Comparison of ENCODE assay signal across 3 fruit fly cellular contexts in genomic region chr3R:16655000-16655493, dm6.
TF ChIP-seq lines count a peak whose summit lies in the region.

No protein-coding gene starts in this region.

- no peak for TF ChIP-seq CTCF in whole organism, embryonic (GFP tag; optimal IDR thresholded peaks at IDR 0.05; lab: Kevin White, UChicago)

TF ChIP-seq in whole organism, adult, 20 proteins besides CTCF, POLR2A, EP300 and RAD21:
- no peak for TF ChIP-seq CG7101 (tag; optimal IDR thresholded peaks at IDR 0.05; lab: Kevin White, UChicago)
- TF ChIP-seq kay (GFP tag; lab: Kevin White, UChicago; ENCODE audit: borderline replicate concordance) = peak; percentile 92
- peak; percentile 4 for TF ChIP-seq cic (GFP tag; optimal IDR thresholded peaks at IDR 0.05; lab: Kevin White, UChicago)
- TF ChIP-seq Hr96 (GFP tag; optimal IDR thresholded peaks at IDR 0.05; lab: Kevin White, UChicago) = peak; percentile 5
- peak; percentile 13 for TF ChIP-seq CG12768 (GFP tag; optimal IDR thresholded peaks at IDR 0.05; lab: Kevin White, UChicago)
- peak; percentile 7 for TF ChIP-seq tj (GFP tag; optimal IDR thresholded peaks at IDR 0.05; lab: Kevin White, UChicago)
TF ChIP-seq in whole organism, adult: peak in this region for 5.

TF ChIP-seq in whole organism, embryonic, 481 proteins besides CTCF, POLR2A, EP300 and RAD21 (continues in another document):
- TF ChIP-seq Stat92E (GFP tag; optimal IDR thresholded peaks at IDR 0.05; lab: Kevin White, UChicago) (peak in 1 of 3 experiments; percentile 66), CG13296 (GFP tag; optimal IDR thresholded peaks at IDR 0.05; lab: Kevin White, UChicago) (no peak), D (optimal IDR thresholded peaks at IDR 0.05; lab: Kevin White, UChicago) (no peak), D (GFP tag; optimal IDR thresholded peaks at IDR 0.05; lab: Kevin White, UChicago) (no peak), ara (GFP tag; IDR thresholded peaks at IDR 0.05; lab: Robert Waterston, UW) (peak; percentile 42; the same call in 1 of the 2 replicates), CG33557 (GFP tag; optimal IDR thresholded peaks at IDR 0.05; lab: Kevin White, UChicago) (peak; percentile 49), ato (GFP tag; IDR thresholded peaks at IDR 0.05; lab: Robert Waterston, UW; ENCODE audit: partially characterized antibody) (no peak), CG11504 (tag; optimal IDR thresholded peaks at IDR 0.05; lab: Kevin White, UChicago) (no peak), lola (GFP tag; optimal IDR thresholded peaks at IDR 0.05; lab: Kevin White, UChicago) (no peak), kni (GFP tag; optimal IDR thresholded peaks at IDR 0.05; lab: Kevin White, UChicago) (peak; percentile 63), CG2678 (tag; optimal IDR thresholded peaks at IDR 0.05; lab: Kevin White, UChicago) (peak; percentile 40), Blimp-1 (GFP tag; optimal IDR thresholded peaks at IDR 0.05; lab: Kevin White, UChicago) (peak; percentile 19), HmgZ (tag; optimal IDR thresholded peaks at IDR 0.05; lab: Kevin White, UChicago) (peak; percentile 21), esg (GFP tag; conservative IDR thresholded peaks at IDR 0.05; lab: Robert Waterston, UW) (no peak), bowl (GFP tag; IDR thresholded peaks at IDR 0.05; lab: Robert Waterston, UW) (no peak), mirr (GFP tag; optimal IDR thresholded peaks at IDR 0.05; lab: Kevin White, UChicago) (peak; percentile 47), Antp (GFP tag; optimal IDR thresholded peaks at IDR 0.05; lab: Kevin White, UChicago) (no peak), nerfin-1 (tag; optimal IDR thresholded peaks at IDR 0.05; lab: Kevin White, UChicago) (peak; percentile 12), CG33213 (GFP tag; optimal IDR thresholded peaks at IDR 0.05; lab: Kevin White, UChicago) (no peak), CG5245 (GFP tag; optimal IDR thresholded peaks at IDR 0.05; lab: Kevin White, UChicago) (no peak), salm (tag; optimal IDR thresholded peaks at IDR 0.05; lab: Kevin White, UChicago) (no peak), CG1602 (GFP tag; optimal IDR thresholded peaks at IDR 0.05; lab: Kevin White, UChicago) (no peak), Ets65A (GFP tag; lab: Kevin White, UChicago) (no peak), toy (GFP tag; IDR thresholded peaks at IDR 0.05; lab: Robert Waterston, UW) (no peak), CG10274 (GFP tag; optimal IDR thresholded peaks at IDR 0.05; lab: Kevin White, UChicago) (no peak), org-1 (GFP tag; optimal IDR thresholded peaks at IDR 0.05; lab: Kevin White, UChicago) (no peak), CG4328 (GFP tag; optimal IDR thresholded peaks at IDR 0.05; lab: Kevin White, UChicago) (peak; percentile 39), fd3F (GFP tag; optimal IDR thresholded peaks at IDR 0.05; lab: Kevin White, UChicago) (peak; percentile 17), oc (tag; optimal IDR thresholded peaks at IDR 0.05; lab: Kevin White, UChicago) (no peak), Trl (optimal IDR thresholded peaks at IDR 0.05; lab: Kevin White, UChicago) (peak in 1 of 2 experiments; percentile 3), Trl (GFP tag; optimal IDR thresholded peaks at IDR 0.05; lab: Kevin White, UChicago) (no peak), CG15601 (tag; optimal IDR thresholded peaks at IDR 0.05; lab: Kevin White, UChicago) (peak; percentile 15), NfI (GFP tag; optimal IDR thresholded peaks at IDR 0.05; lab: Kevin White, UChicago) (peak; percentile 9), CG1233 (GFP tag; optimal IDR thresholded peaks at IDR 0.05; lab: Kevin White, UChicago) (peak; percentile 27), amos (GFP tag; IDR thresholded peaks at IDR 0.05; lab: Robert Waterston, UW; ENCODE audit: partially characterized antibody) (peak; percentile 11; the same call in 1 of the 2 replicates), Sin3A (optimal IDR thresholded peaks at IDR 0.05; lab: Kevin White, UChicago) (no peak), sob (GFP tag; IDR thresholded peaks at IDR 0.05; lab: Robert Waterston, UW) (no peak), sug (tag; optimal IDR thresholded peaks at IDR 0.05; lab: Kevin White, UChicago) (peak; percentile 32), pfk (GFP tag; optimal IDR thresholded peaks at IDR 0.05; lab: Kevin White, UChicago) (peak; percentile 20), CG1024 (GFP tag; IDR thresholded peaks at IDR 0.05; lab: Robert Waterston, UW) (no peak), Scr (GFP tag; IDR thresholded peaks at IDR 0.05; lab: Robert Waterston, UW; ENCODE audit: partially characterized antibody) (no peak), gcm2 (GFP tag; optimal IDR thresholded peaks at IDR 0.05; lab: Kevin White, UChicago) (no peak), ATbp (GFP tag; optimal IDR thresholded peaks at IDR 0.05; lab: Kevin White, UChicago) (peak; percentile 4)

TF ChIP-seq in whole organism, prepupa, 60 proteins besides CTCF, POLR2A, EP300 and RAD21:
- TF ChIP-seq fkh (GFP tag; optimal IDR thresholded peaks at IDR 0.05; lab: Kevin White, UChicago) = peak; percentile 69
- TF ChIP-seq CG10669 (GFP tag; optimal IDR thresholded peaks at IDR 0.05; lab: Kevin White, UChicago) = peak; percentile 50
- TF ChIP-seq acj6 (GFP tag; optimal IDR thresholded peaks at IDR 0.05; lab: Kevin White, UChicago) = no peak
